Worm (Caenorhabditis elegans) whole organism, young adult: ENCODE results near the gene acly-2.

Experiments used
- B0035.1 ChIP-seq: sonication (generic microtip); optimal IDR thresholded peaks from 2 replicates; lab custom pipeline; 2016; ENCODE audit warnings: missing genetic modification characterization, mild to moderate bottlenecking, missing compliant biosample characterization, missing genotype, missing genetic modification reagents
- B0261.1 ChIP-seq: sonication (generic microtip); optimal IDR thresholded peaks from 2 replicates; lab custom pipeline; 2016; ENCODE audit warnings: mild to moderate bottlenecking, missing genetic modification characterization, moderate library complexity, missing compliant biosample characterization
- F22D6.2 ChIP-seq: sonication (generic microtip); optimal IDR thresholded peaks from 2 replicates; lab custom pipeline; 2016; ENCODE audit warnings: mild to moderate bottlenecking, missing genetic modification characterization, missing compliant biosample characterization
- F37B4.10 ChIP-seq: fragments of 200-800 bp; sonication (Bioruptor generic); IDR thresholded peaks from 2 replicates; pipeline ENCODE4 v1.3.6; 2022; ENCODE audit warnings: missing genetic modification characterization, missing compliant biosample characterization
- K11D2.4 ChIP-seq: fragments of 200-800 bp; sonication (Bioruptor generic); IDR thresholded peaks from 2 replicates; pipeline ENCODE4 v1.3.6; 2022; ENCODE audit warnings: missing genetic modification reagents, missing genetic modification characterization, missing compliant biosample characterization
- K12H6.12 ChIP-seq: fragments of 200-800 bp; sonication (Bioruptor generic); optimal IDR thresholded peaks from 2 replicates; lab custom pipeline; 2018; ENCODE audit warnings: mild to moderate bottlenecking, missing genetic modification characterization, missing compliant biosample characterization
- T07F8.4 ChIP-seq: sonication (generic microtip); optimal IDR thresholded peaks from 2 replicates; lab custom pipeline; 2016; ENCODE audit warnings: mild to moderate bottlenecking, missing genetic modification characterization, moderate library complexity, missing compliant biosample characterization
- Y56A3A.18 ChIP-seq: fragments of 200-800 bp; sonication (Bioruptor generic); IDR thresholded peaks from 2 replicates; pipeline ENCODE4 v1.3.6; 2022; ENCODE audit warnings: missing genetic modification reagents, missing genetic modification characterization, missing compliant biosample characterization
- athp-1 ChIP-seq: sonication (generic microtip); optimal IDR thresholded peaks from 2 replicates; lab custom pipeline; 2017; ENCODE audit warnings: mild to moderate bottlenecking, missing genetic modification characterization, missing compliant biosample characterization
- attf-3 ChIP-seq: fragments of 200-800 bp; sonication (Bioruptor generic); conservative IDR thresholded peaks from 2 replicates; pipeline ENCODE4 v1.3.6; 2022; ENCODE audit warnings: missing genetic modification reagents, missing genetic modification characterization, missing compliant biosample characterization
- cebp-1 ChIP-seq, 2 experiments: fragments of 200-800 bp in 1 of 2; sonication (Bioruptor generic) in 1 of 2; sonication (generic microtip) in 1 of 2; IDR thresholded peaks in 1 of 2; optimal IDR thresholded peaks in 1 of 2; 2 replicates each; pipeline versions ENCODE4 v1.3.6 to Lab custom; 2017 to 2022; ENCODE audit warnings: missing compliant biosample characterization in 2 of 2, missing genetic modification characterization in 2 of 2, mild to moderate bottlenecking in 1 of 2, missing genetic modification reagents in 1 of 2, moderate library complexity in 1 of 2
- ceh-27 ChIP-seq: fragments of 200-800 bp; sonication (Bioruptor generic); optimal IDR thresholded peaks from 2 replicates; lab custom pipeline; 2018; ENCODE audit warnings: mild to moderate bottlenecking, missing genetic modification characterization, moderate library complexity, missing compliant biosample characterization
- ceh-40 ChIP-seq: fragments of 200-800 bp; sonication (Bioruptor generic); IDR thresholded peaks from 2 replicates; pipeline ENCODE4 v1.3.6; 2022; ENCODE audit warnings: missing genetic modification characterization, missing compliant biosample characterization
- ceh-58 ChIP-seq: fragments of 200-800 bp; sonication (Bioruptor generic); IDR thresholded peaks from 2 replicates; pipeline ENCODE4 v1.3.6; 2022; ENCODE audit warnings: missing genetic modification characterization, missing compliant biosample characterization
- die-1 ChIP-seq: sonication (generic microtip); optimal IDR thresholded peaks from 2 replicates; lab custom pipeline; 2016; ENCODE audit warnings: missing genotype, mild to moderate bottlenecking, missing genetic modification characterization, missing compliant biosample characterization
- dox-1 ChIP-seq: fragments of 200-800 bp; sonication (Bioruptor generic); IDR thresholded peaks from 2 replicates; pipeline ENCODE4 v1.3.6; 2022; ENCODE audit warnings: missing genetic modification reagents, missing genetic modification characterization, missing compliant biosample characterization
- dpff-1 ChIP-seq: sonication (generic microtip); optimal IDR thresholded peaks from 2 replicates; lab custom pipeline; 2017; ENCODE audit warnings: mild to moderate bottlenecking, missing genetic modification characterization, missing compliant biosample characterization
- efl-1 ChIP-seq: fragments of 150-350 bp; optimal IDR thresholded peaks from 2 replicates; lab custom pipeline; 2014; ENCODE audit warnings: missing biosample characterization, missing genetic modification reagents, missing genetic modification characterization
- egrh-3 ChIP-seq: fragments of 200-800 bp; sonication (Bioruptor generic); IDR thresholded peaks from 2 replicates; pipeline ENCODE4 v1.3.6; 2022; ENCODE audit warnings: missing genetic modification reagents, missing genetic modification characterization, missing compliant biosample characterization
- ekl-4 ChIP-seq: fragments of 200-800 bp; sonication (Bioruptor generic); IDR thresholded peaks from 2 replicates; pipeline ENCODE4 v1.3.6; 2022; ENCODE audit warnings: missing genetic modification reagents, missing genetic modification characterization, missing compliant biosample characterization
- fkh-3 ChIP-seq: sonication (generic microtip); optimal IDR thresholded peaks from 2 replicates; lab custom pipeline; 2016; ENCODE audit warnings: mild to moderate bottlenecking, missing genetic modification characterization, missing compliant biosample characterization
- hmg-1.2 ChIP-seq: fragments of 200-800 bp; sonication (Bioruptor generic); IDR thresholded peaks from 2 replicates; pipeline ENCODE4 v1.3.6; 2022; ENCODE audit warnings: missing genetic modification reagents, missing genetic modification characterization, missing compliant biosample characterization
- hrde-1 ChIP-seq: sonication (generic microtip); optimal IDR thresholded peaks from 2 replicates; lab custom pipeline; 2016; ENCODE audit warnings: missing genetic modification characterization, mild to moderate bottlenecking, missing compliant biosample characterization, moderate library complexity, missing genotype, missing genetic modification reagents, borderline replicate concordance
- let-526 ChIP-seq: fragments of 200-800 bp; sonication (Bioruptor generic); IDR thresholded peaks from 2 replicates; pipeline ENCODE4 v1.3.6; 2022; ENCODE audit warnings: missing genetic modification reagents, missing genetic modification characterization, missing compliant biosample characterization
- let-607 ChIP-seq, 2 experiments: fragments of 200-800 bp in 1 of 2; sonication (Bioruptor generic) in 1 of 2; sonication (generic microtip) in 1 of 2; optimal IDR thresholded peaks; 2 replicates each; lab custom pipeline; 2016 to 2018; ENCODE audit warnings: mild to moderate bottlenecking in 2 of 2, missing compliant biosample characterization in 2 of 2, missing genetic modification characterization in 2 of 2, moderate library complexity in 2 of 2, missing genotype in 1 of 2
- lin-26 ChIP-seq: fragments of 200-800 bp; sonication (Bioruptor generic); IDR thresholded peaks from 2 replicates; pipeline ENCODE4 v1.3.6; 2022; ENCODE audit warnings: missing genetic modification reagents, missing genetic modification characterization, missing compliant biosample characterization
- lin-54 ChIP-seq: fragments of 200-800 bp; sonication (Bioruptor generic); optimal IDR thresholded peaks from 2 replicates; lab custom pipeline; 2018; ENCODE audit warnings: mild to moderate bottlenecking, missing genetic modification characterization, missing compliant biosample characterization
- lsl-1 ChIP-seq: fragments of 200-800 bp; sonication (Bioruptor generic); optimal IDR thresholded peaks from 2 replicates; lab custom pipeline; 2018; ENCODE audit warnings: mild to moderate bottlenecking, missing genetic modification characterization, moderate library complexity, missing compliant biosample characterization
- madf-10 ChIP-seq: sonication (generic microtip); optimal IDR thresholded peaks from 2 replicates; lab custom pipeline; 2016; ENCODE audit warnings: mild to moderate bottlenecking, missing genetic modification characterization, missing compliant biosample characterization
- mcd-1 ChIP-seq: fragments of 200-800 bp; sonication (Bioruptor generic); IDR thresholded peaks from 2 replicates; pipeline ENCODE4 v1.3.6; 2022; ENCODE audit warnings: missing genetic modification reagents, missing genetic modification characterization, missing compliant biosample characterization
- nfyb-1 ChIP-seq: fragments of 200-800 bp; sonication (Bioruptor generic); IDR thresholded peaks from 2 replicates; pipeline ENCODE4 v1.3.6; 2022; ENCODE audit warnings: missing genetic modification reagents, missing genetic modification characterization, missing compliant biosample characterization
- nhr-120 ChIP-seq: fragments of 200-800 bp; sonication (Bioruptor generic); IDR thresholded peaks from 2 replicates; pipeline ENCODE4 v1.3.6; 2022; ENCODE audit warnings: missing genetic modification characterization, missing compliant biosample characterization
- nhr-27 ChIP-seq: fragments of 200-800 bp; sonication (Bioruptor generic); optimal IDR thresholded peaks from 2 replicates; lab custom pipeline; 2018; ENCODE audit warnings: mild to moderate bottlenecking, missing genetic modification characterization, moderate library complexity, missing compliant biosample characterization
- nhr-80 ChIP-seq: sonication (generic microtip); optimal IDR thresholded peaks from 2 replicates; lab custom pipeline; 2016; ENCODE audit warnings: missing genetic modification characterization, missing compliant biosample characterization
- nhr-90 ChIP-seq: sonication (generic microtip); optimal IDR thresholded peaks from 2 replicates; lab custom pipeline; 2016; ENCODE audit warnings: missing genotype, mild to moderate bottlenecking, missing genetic modification characterization, missing compliant biosample characterization
- pbrm-1 ChIP-seq: fragments of 200-800 bp; sonication (Bioruptor generic); IDR thresholded peaks from 2 replicates; pipeline ENCODE4 v1.3.6; 2022; ENCODE audit warnings: missing genetic modification reagents, missing genetic modification characterization, missing compliant biosample characterization
- somi-1 ChIP-seq: fragments of 200-800 bp; sonication (Bioruptor generic); optimal IDR thresholded peaks from 2 replicates; lab custom pipeline; 2018; ENCODE audit warnings: mild to moderate bottlenecking, missing genetic modification characterization, missing compliant biosample characterization
- tbp1 ChIP-seq: fragments of 200-800 bp; sonication (Bioruptor generic); optimal IDR thresholded peaks from 2 replicates; lab custom pipeline; 2018; ENCODE audit warnings: mild to moderate bottlenecking, missing genetic modification characterization, missing compliant biosample characterization
- unc-62 ChIP-seq: fragments of 150-350 bp; optimal IDR thresholded peaks from 2 replicates; lab custom pipeline; 2014; ENCODE audit warnings: missing biosample characterization, missing genetic modification reagents, missing genetic modification characterization
- zfh-2 ChIP-seq: fragments of 200-800 bp; sonication (Bioruptor generic); conservative IDR thresholded peaks from 2 replicates; pipeline ENCODE4 v1.3.6; 2022; ENCODE audit warnings: missing genetic modification reagents, missing genetic modification characterization, missing compliant biosample characterization
- zim-3 ChIP-seq: sonication (generic microtip); optimal IDR thresholded peaks from 2 replicates; lab custom pipeline; 2017; ENCODE audit warnings: mild to moderate bottlenecking, missing genetic modification characterization, moderate library complexity, missing compliant biosample characterization
- ztf-18 ChIP-seq: sonication (generic microtip); optimal IDR thresholded peaks from 2 replicates; lab custom pipeline; 2016; ENCODE audit warnings: missing genotype, mild to moderate bottlenecking, missing genetic modification characterization, missing compliant biosample characterization
- ztf-22 ChIP-seq: fragments of 200-800 bp; sonication (Bioruptor generic); optimal IDR thresholded peaks from 2 replicates; lab custom pipeline; 2018; ENCODE audit warnings: mild to moderate bottlenecking, missing genetic modification characterization, moderate library complexity, missing compliant biosample characterization
- ztf-3 ChIP-seq: fragments of 200-800 bp; sonication (Bioruptor generic); optimal IDR thresholded peaks from 2 replicates; lab custom pipeline; 2018; ENCODE audit warnings: mild to moderate bottlenecking, missing genetic modification characterization, missing compliant biosample characterization
- ztf-6 ChIP-seq: fragments of 200-800 bp; sonication (Bioruptor generic); IDR thresholded peaks from 2 replicates; pipeline ENCODE4 v1.3.6; 2022; ENCODE audit warnings: missing genetic modification reagents, missing genetic modification characterization, missing compliant biosample characterization

Gene acly-2

ce11 chrV:13085227-13085640 lies 31.1 kb upstream of the acly-2 start (continued):
- TF ChIP-seq cebp-1 (GFP tag; IDR thresholded peaks at IDR 0.05; lab: Robert Waterston, UW) (no peak), cebp-1 (tag; optimal IDR thresholded peaks at IDR 0.05; lab: Kevin White, UChicago) (peak; percentile 44), hmg-1.2 (GFP tag; lab: Robert Waterston, UW) (no peak), nhr-27 (tag; lab: Kevin White, UChicago) (no peak), fkh-3 (tag; lab: Kevin White, UChicago) (no peak), ztf-22 (GFP tag; lab: Kevin White, UChicago) (peak; percentile 41), T07F8.4 (tag; lab: Kevin White, UChicago) (no peak), efl-1 (GFP tag; lab: Kevin White, UChicago) (no peak), nhr-120 (GFP tag; lab: Robert Waterston, UW) (no peak), lin-26 (GFP tag; lab: Robert Waterston, UW) (0 out of 2 replicates have a peak, but pooled peaks have one; percentile 16), hrde-1 (tag; lab: Kevin White, UChicago) (no peak)

ce11 chrV:13085917-13086552 lies 30.3 kb upstream of the acly-2 start:
- TF ChIP-seq lin-54 (GFP tag; lab: Kevin White, UChicago) (no peak), B0035.1 (tag; lab: Kevin White, UChicago) (no peak), madf-10 (peak; percentile 46), zfh-2 (GFP tag; lab: Robert Waterston, UW) (peak; percentile 90), F22D6.2 (no peak), zim-3 (tag; lab: Kevin White, UChicago) (peak; percentile 45), mcd-1 (GFP tag; lab: Robert Waterston, UW) (peak; percentile 45; the same call in 1 of the 2 replicates), egrh-3 (GFP tag; lab: Robert Waterston, UW) (peak; percentile 54; the same call in 1 of the 2 replicates), B0261.1 (tag; lab: Kevin White, UChicago) (no peak), K12H6.12 (tag; lab: Kevin White, UChicago) (peak; percentile 80), ceh-40 (no peak), Y56A3A.18 (GFP tag; lab: Robert Waterston, UW) (no peak), pbrm-1 (GFP tag; lab: Robert Waterston, UW) (no peak), ceh-58 (no peak), unc-62 (GFP tag; lab: Kevin White, UChicago) (peak; percentile 54), lin-26 (GFP tag; lab: Robert Waterston, UW) (0 out of 2 replicates have a peak, but pooled peaks have one; percentile 59), die-1 (tag; lab: Kevin White, UChicago) (peak; percentile 15), nfyb-1 (GFP tag; lab: Robert Waterston, UW) (no peak), F37B4.10 (no peak), dox-1 (peak; percentile 62; the same call in 1 of the 2 replicates), hmg-1.2 (GFP tag; lab: Robert Waterston, UW) (peak; percentile 60; the same call in 1 of the 2 replicates), athp-1 (peak; percentile 3), let-526 (GFP tag; lab: Robert Waterston, UW) (no peak), ceh-27 (GFP tag; lab: Kevin White, UChicago) (peak; percentile 32), nhr-90 (tag; lab: Kevin White, UChicago) (peak; percentile 5), somi-1 (GFP tag; lab: Kevin White, UChicago) (peak; percentile 74), attf-3 (GFP tag; lab: Robert Waterston, UW) (no peak), let-607 (tag; optimal IDR thresholded peaks at IDR 0.05; lab: Kevin White, UChicago) (peak; percentile 55 to 72), tbp1 (GFP tag; lab: Kevin White, UChicago) (peak; percentile 36), lsl-1 (no peak), dpff-1 (tag; lab: Kevin White, UChicago) (no peak), K11D2.4 (GFP tag; lab: Robert Waterston, UW) (peak; percentile 25; the same call in 1 of the 2 replicates), ztf-3 (no peak), ekl-4 (GFP tag; lab: Robert Waterston, UW) (no peak), nhr-80 (tag; lab: Kevin White, UChicago) (peak; percentile 42), ztf-6 (GFP tag; lab: Robert Waterston, UW) (no peak), ztf-18 (peak; percentile 7)
